Fruit fly (Drosophila melanogaster) whole organism, embryonic: ENCODE data around the gene AP-1mu.

Experiments used
- B-H2 ChIP-seq: fragments of 200-800 bp; sonication (Bioruptor generic); optimal IDR thresholded peaks from 2 replicates; lab custom pipeline; 2018; ENCODE audit warnings: missing biosample characterization, mild to moderate bottlenecking, missing genetic modification characterization
- BEAF-32 ChIP-seq: fragments of 200-800 bp; sonication (Bioruptor generic); optimal IDR thresholded peaks from 3 replicates; lab custom pipeline; 2017; ENCODE audit warnings: missing biosample characterization, missing genetic modification characterization, mild to moderate bottlenecking, moderate library complexity, missing genetic modification reagents
- Bteb2 ChIP-seq: fragments of 200-800 bp; sonication (Bioruptor generic); optimal IDR thresholded peaks from 2 replicates; lab custom pipeline; 2016; ENCODE audit warnings: missing biosample characterization, missing genetic modification characterization
- CG11398 ChIP-seq: fragments of 200-800 bp; sonication (Bioruptor generic); optimal IDR thresholded peaks from 2 replicates; lab custom pipeline; 2016; ENCODE audit warnings: missing biosample characterization, missing genetic modification characterization
- CG11560 ChIP-seq: fragments of 200-800 bp; sonication (Bioruptor generic); IDR thresholded peaks from 3 replicates; pipeline ENCODE4 v1.3.6; 2022; ENCODE audit warnings: missing biosample characterization, missing genetic modification characterization
- CG1233 ChIP-seq: fragments of 200-800 bp; sonication (Bioruptor generic); optimal IDR thresholded peaks from 4 replicates; lab custom pipeline; 2018; ENCODE audit warnings: missing biosample characterization, mild to moderate bottlenecking, missing genetic modification characterization
- CG12942 ChIP-seq: fragments of 200-800 bp; sonication (Bioruptor generic); optimal IDR thresholded peaks from 3 replicates; lab custom pipeline; 2016; ENCODE audit warnings: missing biosample characterization, missing genetic modification characterization
- CG15269 ChIP-seq: fragments of 200-800 bp; sonication (Bioruptor generic); optimal IDR thresholded peaks from 2 replicates; lab custom pipeline; 2018; ENCODE audit warnings: missing biosample characterization, mild to moderate bottlenecking, missing genetic modification characterization, moderate library complexity
- CG16779 ChIP-seq: fragments of 200-800 bp; sonication (Bioruptor generic); IDR thresholded peaks from 2 replicates; pipeline ENCODE4 v1.3.6; 2022; ENCODE audit warnings: missing biosample characterization, missing genetic modification characterization
- CG16815 ChIP-seq: fragments of 200-800 bp; sonication (Bioruptor generic); optimal IDR thresholded peaks from 3 replicates; lab custom pipeline; 2017; ENCODE audit warnings: missing biosample characterization, mild to moderate bottlenecking, missing genetic modification characterization
- CG17829 ChIP-seq: fragments of 200-800 bp; optimal IDR thresholded peaks from 2 replicates; lab custom pipeline; 2019; ENCODE audit warnings: missing biosample characterization, mild to moderate bottlenecking, missing genetic modification characterization, moderate library complexity
- CG17912 ChIP-seq: fragments of 200-800 bp; sonication (Bioruptor generic); optimal IDR thresholded peaks from 2 replicates; lab custom pipeline; 2018; ENCODE audit warnings: missing biosample characterization, mild to moderate bottlenecking, missing genetic modification characterization
- CG18619 ChIP-seq: fragments of 200-800 bp; sonication (Bioruptor generic); optimal IDR thresholded peaks from 3 replicates; lab custom pipeline; 2017; ENCODE audit warnings: missing biosample characterization, mild to moderate bottlenecking, missing genetic modification characterization
- CG3407 ChIP-seq: fragments of 200-800 bp; sonication (Bioruptor generic); optimal IDR thresholded peaks from 2 replicates; lab custom pipeline; 2018; ENCODE audit warnings: missing biosample characterization, mild to moderate bottlenecking, missing genetic modification characterization
- CG34422 ChIP-seq: fragments of 200-800 bp; sonication (Bioruptor generic); IDR thresholded peaks from 3 replicates; pipeline ENCODE4 v1.3.6; 2022; ENCODE audit warnings: missing biosample characterization, missing genetic modification characterization
- CG42726 ChIP-seq: fragments of 200-800 bp; sonication (Bioruptor generic); IDR thresholded peaks from 2 replicates; pipeline ENCODE4 v1.3.6; 2022; ENCODE audit warnings: missing biosample characterization, missing genetic modification characterization; ENCODE audit not compliant: partially characterized antibody
- CG4328 ChIP-seq: fragments of 200-800 bp; sonication (Bioruptor generic); optimal IDR thresholded peaks from 3 replicates; lab custom pipeline; 2017; ENCODE audit warnings: missing biosample characterization, missing genetic modification reagents, missing genetic modification characterization
- CG6254 ChIP-seq: fragments of 200-800 bp; sonication (Bioruptor generic); optimal IDR thresholded peaks from 3 replicates; lab custom pipeline; 2017; ENCODE audit warnings: mild to moderate bottlenecking, missing biosample characterization, missing genetic modification reagents, missing genetic modification characterization
- CG6854 ChIP-seq: fragments of 200-800 bp; sonication (Bioruptor generic); optimal IDR thresholded peaks from 3 replicates; lab custom pipeline; 2017; ENCODE audit warnings: missing biosample characterization, mild to moderate bottlenecking, missing genetic modification characterization
- CG9215 ChIP-seq: fragments of 200-800 bp; sonication (Bioruptor generic); IDR thresholded peaks from 2 replicates; pipeline ENCODE4 v1.3.6; 2022; ENCODE audit warnings: missing biosample characterization, missing genetic modification characterization
- D19A ChIP-seq: fragments of 200-800 bp; optimal IDR thresholded peaks from 3 replicates; lab custom pipeline; 2019; ENCODE audit warnings: missing biosample characterization, mild to moderate bottlenecking, missing genetic modification characterization, moderate library complexity
- Deaf1 ChIP-seq: fragments of 200-800 bp; optimal IDR thresholded peaks from 3 replicates; lab custom pipeline; 2019; ENCODE audit warnings: missing biosample characterization, mild to moderate bottlenecking, missing genetic modification characterization, moderate library complexity
- Elba2 ChIP-seq: fragments of 200-800 bp; sonication (Bioruptor generic); optimal IDR thresholded peaks from 3 replicates; lab custom pipeline; 2016; ENCODE audit warnings: missing biosample characterization, missing genetic modification characterization
- Hmx ChIP-seq: fragments of 200-800 bp; sonication (Bioruptor generic); optimal IDR thresholded peaks from 2 replicates; lab custom pipeline; 2016; ENCODE audit warnings: missing biosample characterization, missing genetic modification characterization
- Hr39 ChIP-seq: fragments of >200 bp; optimal IDR thresholded peaks from 2 replicates; lab custom pipeline; 2017
- MTF-1 ChIP-seq: fragments of 200-800 bp; sonication (Bioruptor generic); optimal IDR thresholded peaks from 2 replicates; lab custom pipeline; 2018; ENCODE audit warnings: missing biosample characterization, mild to moderate bottlenecking, missing genetic modification characterization, borderline replicate concordance
- Neu2 ChIP-seq: fragments of 200-800 bp; sonication (Bioruptor generic); optimal IDR thresholded peaks from 3 replicates; lab custom pipeline; 2016; ENCODE audit warnings: missing biosample characterization, missing genetic modification characterization, borderline replicate concordance
- Nf-YB ChIP-seq: fragments of 200-800 bp; sonication (Bioruptor generic); optimal IDR thresholded peaks from 3 replicates; lab custom pipeline; 2019; ENCODE audit warnings: missing biosample characterization, mild to moderate bottlenecking, missing genetic modification characterization, moderate library complexity
- Nf-YC ChIP-seq: fragments of 200-800 bp; optimal IDR thresholded peaks from 3 replicates; lab custom pipeline; 2019; ENCODE audit warnings: missing biosample characterization, mild to moderate bottlenecking, missing genetic modification characterization, moderate library complexity
- Rfx ChIP-seq: fragments of 200-800 bp; sonication (Bioruptor generic); IDR thresholded peaks from 2 replicates; pipeline ENCODE4 v1.3.6; 2022; ENCODE audit warnings: missing biosample characterization, missing genetic modification characterization
- Rx ChIP-seq: fragments of 200-800 bp; sonication (Bioruptor generic); IDR thresholded peaks from 2 replicates; pipeline ENCODE4 v1.3.6; 2022; ENCODE audit warnings: missing biosample characterization, missing genetic modification characterization
- Stat92E ChIP-seq, 3 experiments: fragments of >200 bp in 2 of 3; fragments of 200-800 bp in 1 of 3; sonication (Bioruptor generic) in 1 of 3; optimal IDR thresholded peaks; 2 replicates each; lab custom pipeline; 2017 to 2019; ENCODE audit warnings: missing biosample characterization in 3 of 3, missing genetic modification characterization in 3 of 3, mild to moderate bottlenecking in 1 of 3, moderate library complexity in 1 of 3
- TFAM ChIP-seq: fragments of 200-800 bp; sonication (Bioruptor generic); optimal IDR thresholded peaks from 2 replicates; lab custom pipeline; 2017; ENCODE audit warnings: missing biosample characterization, missing genetic modification characterization, inconsistent platforms
- bsh ChIP-seq, 2 experiments: fragments of 200-800 bp; sonication (Bioruptor generic); optimal IDR thresholded peaks; 2 replicates each; lab custom pipeline; 2017 to 2018; ENCODE audit warnings: mild to moderate bottlenecking in 2 of 2, missing biosample characterization in 2 of 2, missing genetic modification characterization in 2 of 2, moderate library complexity in 1 of 2
- cato ChIP-seq: fragments of 200-800 bp; sonication (Bioruptor generic); optimal IDR thresholded peaks from 2 replicates; lab custom pipeline; 2016; ENCODE audit warnings: missing biosample characterization, missing genetic modification characterization, borderline replicate concordance
- chif ChIP-seq, 2 experiments: fragments of 200-800 bp; sonication (Bioruptor generic); optimal IDR thresholded peaks; 3 replicates each; lab custom pipeline; 2016; ENCODE audit warnings: missing biosample characterization in 2 of 2, missing genetic modification characterization in 2 of 2
- esg ChIP-seq: fragments of 200-800 bp; sonication (Bioruptor generic); conservative IDR thresholded peaks from 2 replicates; pipeline ENCODE4 v1.3.6; 2022; ENCODE audit warnings: missing biosample characterization, missing genetic modification characterization
- gcm ChIP-seq: fragments of 200-800 bp; sonication (Bioruptor generic); optimal IDR thresholded peaks from 2 replicates; lab custom pipeline; 2019; ENCODE audit warnings: missing biosample characterization, mild to moderate bottlenecking, missing genetic modification characterization, moderate library complexity
- gem ChIP-seq: fragments of 200-800 bp; sonication (Bioruptor generic); optimal IDR thresholded peaks from 2 replicates; lab custom pipeline; 2019; ENCODE audit warnings: missing biosample characterization, mild to moderate bottlenecking, missing genetic modification characterization, moderate library complexity
- hkb ChIP-seq, 2 experiments: fragments of 200-800 bp in 1 of 2; fragments of >200 bp in 1 of 2; sonication (Bioruptor generic) in 1 of 2; IDR thresholded peaks in 1 of 2; optimal IDR thresholded peaks in 1 of 2; 2 replicates each; pipeline versions ENCODE4 v1.3.6 to Lab custom; 2017 to 2022; ENCODE audit warnings: missing biosample characterization in 1 of 2, missing genetic modification characterization in 1 of 2
- jumu ChIP-seq: fragments of 200-800 bp; sonication (Bioruptor generic); optimal IDR thresholded peaks from 3 replicates; lab custom pipeline; 2016; ENCODE audit warnings: missing biosample characterization, missing genetic modification characterization
- mam ChIP-seq: fragments of 200-800 bp; sonication (Bioruptor generic); optimal IDR thresholded peaks from 3 replicates; lab custom pipeline; 2016; ENCODE audit warnings: missing biosample characterization, missing genetic modification characterization
- nau ChIP-seq: fragments of 200-800 bp; sonication (Bioruptor generic); optimal IDR thresholded peaks from 3 replicates; lab custom pipeline; 2017; ENCODE audit warnings: missing biosample characterization, mild to moderate bottlenecking, missing genetic modification characterization, missing genetic modification reagents
- repo ChIP-seq: fragments of 200-800 bp; sonication (Bioruptor generic); optimal IDR thresholded peaks from 2 replicates; lab custom pipeline; 2016; ENCODE audit warnings: missing biosample characterization, missing genetic modification characterization
- row ChIP-seq: fragments of 200-800 bp; sonication (Bioruptor generic); IDR thresholded peaks from 3 replicates; pipeline ENCODE4 v1.3.6; 2022; ENCODE audit warnings: missing biosample characterization, missing genetic modification characterization
- sisA ChIP-seq: fragments of 200-800 bp; sonication (Bioruptor generic); IDR thresholded peaks from 2 replicates; pipeline ENCODE4 v1.3.6; 2022; ENCODE audit warnings: missing biosample characterization, missing genetic modification characterization
- twi ChIP-seq: fragments of 200-800 bp; optimal IDR thresholded peaks from 2 replicates; lab custom pipeline; 2019; ENCODE audit warnings: missing biosample characterization, mild to moderate bottlenecking, missing genetic modification characterization, moderate library complexity
- tx ChIP-seq: fragments of 200-800 bp; sonication (Bioruptor generic); optimal IDR thresholded peaks from 2 replicates; lab custom pipeline; 2016; ENCODE audit warnings: missing biosample characterization, missing genetic modification characterization

The AP-1mu gene

dm6 chr3R:9563240-9563992, 4.1 kb upstream of the AP-1mu start, which contains the start of the genes CG9393 and Vps45 (continued):
- TF ChIP-seq Nf-YC (tag; lab: Kevin White, UChicago): peak; percentile 64
- TF ChIP-seq CG4328 (GFP tag; lab: Kevin White, UChicago): peak; percentile 16
- TF ChIP-seq Rfx (GFP tag; lab: Robert Waterston, UW): peak; percentile 64
- TF ChIP-seq CG34422 (GFP tag; lab: Robert Waterston, UW): no peak; the same call in 2 of the 3 replicates
- TF ChIP-seq Rx (GFP tag; lab: Robert Waterston, UW): 0 out of 2 replicates have a peak, but pooled peaks have one; percentile 23
- TF ChIP-seq CG16815: peak; percentile 3
- TF ChIP-seq B-H2 (GFP tag; lab: Kevin White, UChicago): peak; percentile 70
- TF ChIP-seq D19A (tag; lab: Kevin White, UChicago): no peak
- peak; percentile 65 for TF ChIP-seq hkb (optimal IDR thresholded peaks at IDR 0.05; lab: Kevin White, UChicago)
- TF ChIP-seq hkb (GFP tag; IDR thresholded peaks at IDR 0.05; lab: Robert Waterston, UW): 0 out of 2 replicates have a peak, but pooled peaks have one; percentile 25
- TF ChIP-seq Elba2 (GFP tag; lab: Kevin White, UChicago): peak; percentile 13
- no peak for TF ChIP-seq MTF-1
- TF ChIP-seq BEAF-32 (GFP tag; lab: Kevin White, UChicago): peak; percentile 98
- TF ChIP-seq CG15269: no peak
- no peak for TF ChIP-seq CG16779 (GFP tag; lab: Robert Waterston, UW)
- TF ChIP-seq bsh (GFP tag; optimal IDR thresholded peaks at IDR 0.05; lab: Kevin White, UChicago): peak in 1 of 2 experiments; percentile 57
- TF ChIP-seq CG6854 (GFP tag; lab: Kevin White, UChicago): no peak
- peak; percentile 27 for TF ChIP-seq CG18619 (GFP tag; lab: Kevin White, UChicago)
- TF ChIP-seq CG42726 (GFP tag; lab: Robert Waterston, UW): peak; percentile 82
- TF ChIP-seq tx: peak; percentile 25
- TF ChIP-seq jumu (GFP tag; lab: Kevin White, UChicago): peak; percentile 62
- peak; percentile 48 for TF ChIP-seq Bteb2 (GFP tag; lab: Kevin White, UChicago)
- no peak for TF ChIP-seq CG6254 (GFP tag; lab: Kevin White, UChicago)
- peak; percentile 34; the same call in 1 of the 2 replicates for TF ChIP-seq sisA (GFP tag; lab: Robert Waterston, UW)
- TF ChIP-seq Stat92E (GFP tag; optimal IDR thresholded peaks at IDR 0.05; lab: Kevin White, UChicago): no peak
- TF ChIP-seq TFAM: no peak
- no peak for TF ChIP-seq Hr39 (lab: Kevin White, UChicago)
- no peak for TF ChIP-seq Hmx
- peak; percentile 63 for TF ChIP-seq CG9215 (GFP tag; lab: Robert Waterston, UW)
- peak; percentile 61 for TF ChIP-seq CG12942 (GFP tag; lab: Kevin White, UChicago)
- peak; percentile 17 for TF ChIP-seq Nf-YB (GFP tag; lab: Kevin White, UChicago)
- peak; percentile 5 for TF ChIP-seq Neu2 (GFP tag; lab: Kevin White, UChicago)
- TF ChIP-seq CG11398 (GFP tag; lab: Kevin White, UChicago): peak; percentile 33
- TF ChIP-seq chif (GFP tag; optimal IDR thresholded peaks at IDR 0.05; lab: Kevin White, UChicago): peak; percentile 38 to 57
- TF ChIP-seq CG1233: peak; percentile 15
- TF ChIP-seq gem (tag; lab: Kevin White, UChicago): no peak
- no peak for TF ChIP-seq gcm
- peak; percentile 0 for TF ChIP-seq CG17912 (GFP tag; lab: Kevin White, UChicago)
- TF ChIP-seq row (GFP tag; lab: Robert Waterston, UW): peak; percentile 89
- TF ChIP-seq repo: no peak
- TF ChIP-seq cato (GFP tag; lab: Kevin White, UChicago): peak; percentile 20
- peak; percentile 92 for TF ChIP-seq CG11560 (tag; lab: Robert Waterston, UW)
- TF ChIP-seq CG17829 (tag; lab: Kevin White, UChicago): peak; percentile 75
- peak; percentile 50; the same call in 1 of the 2 replicates for TF ChIP-seq esg (GFP tag; lab: Robert Waterston, UW)
- TF ChIP-seq Deaf1 (tag; lab: Kevin White, UChicago): no peak
- TF ChIP-seq twi: peak; percentile 67
- no peak for TF ChIP-seq nau (GFP tag; lab: Kevin White, UChicago)
- no peak for TF ChIP-seq CG3407 (GFP tag; lab: Kevin White, UChicago)
- TF ChIP-seq mam (GFP tag; lab: Kevin White, UChicago): peak; percentile 79
